Fruit fly (Drosophila melanogaster): ENCODE measurements around the gene tal-2A.

tal-2A gene

dm6 chr3R:13800430-13800848 is 12.5 kb upstream of the tal-2A start (continued):
- TF ChIP-seq sqz (GFP tag; optimal IDR thresholded peaks at IDR 0.05) (peak; percentile 85), nerfin-2 (GFP tag; IDR thresholded peaks at IDR 0.05; ENCODE audit: partially characterized antibody) (no peak; the same call in 1 of the 2 replicates), br (optimal IDR thresholded peaks at IDR 0.05) (no peak), ERR (GFP tag; optimal IDR thresholded peaks at IDR 0.05) (no peak), Sry-δ (GFP tag; optimal IDR thresholded peaks at IDR 0.05) (peak; percentile 11), gcm (GFP tag; optimal IDR thresholded peaks at IDR 0.05) (peak; percentile 83), Dek (tag; optimal IDR thresholded peaks at IDR 0.05) (peak; percentile 85), CG15601 (tag; optimal IDR thresholded peaks at IDR 0.05) (peak; percentile 85), CG6683 (GFP tag; optimal IDR thresholded peaks at IDR 0.05) (peak; percentile 94), Rx (GFP tag; IDR thresholded peaks at IDR 0.05) (peak; percentile 87), CG16815 (GFP tag; optimal IDR thresholded peaks at IDR 0.05) (peak; percentile 79), CG8478 (optimal IDR thresholded peaks at IDR 0.05) (no peak), CG11247 (GFP tag; IDR thresholded peaks at IDR 0.05) (peak; percentile 90), CG14860 (GFP tag; IDR thresholded peaks at IDR 0.05; ENCODE audit: partially characterized antibody) (peak; percentile 57; the same call in 2 of the 3 replicates), tio (GFP tag; optimal IDR thresholded peaks at IDR 0.05) (peak; percentile 72), B-H2 (GFP tag; optimal IDR thresholded peaks at IDR 0.05) (peak; percentile 96), MESR4 (GFP tag; optimal IDR thresholded peaks at IDR 0.05) (no peak), CG9932 (GFP tag; IDR thresholded peaks at IDR 0.05) (peak; percentile 93), ATbp (GFP tag; optimal IDR thresholded peaks at IDR 0.05) (peak; percentile 91), Spps (tag; optimal IDR thresholded peaks at IDR 0.05) (peak; percentile 75), CG17612 (GFP tag; IDR thresholded peaks at IDR 0.05) (peak; percentile 73), Hmx (GFP tag; optimal IDR thresholded peaks at IDR 0.05) (peak; percentile 39), CG16813 (GFP tag; IDR thresholded peaks at IDR 0.05; ENCODE audit: partially characterized antibody) (no peak; the same call in 2 of the 3 replicates), HLH4C (GFP tag; IDR thresholded peaks at IDR 0.05; ENCODE audit: partially characterized antibody) (0 out of 3 replicates have a peak, but pooled peaks have one; percentile 12), Scr (GFP tag; IDR thresholded peaks at IDR 0.05; ENCODE audit: partially characterized antibody) (no peak), stc (GFP tag; IDR thresholded peaks at IDR 0.05) (peak; percentile 92), zfh1 (GFP tag; IDR thresholded peaks at IDR 0.05) (peak; percentile 91), aop (GFP tag; IDR thresholded peaks at IDR 0.05) (peak; percentile 60; the same call in 1 of the 2 replicates), insv (GFP tag; optimal IDR thresholded peaks at IDR 0.05) (peak in 1 of 2 experiments; percentile 65), PHDP (tag; optimal IDR thresholded peaks at IDR 0.05) (peak; percentile 93), tna (GFP tag; IDR thresholded peaks at IDR 0.05; ENCODE audit: partially characterized antibody) (no peak), ap (GFP tag; IDR thresholded peaks at IDR 0.05) (peak; percentile 91), CG7786 (GFP tag; optimal IDR thresholded peaks at IDR 0.05) (peak; percentile 28), lov (optimal IDR thresholded peaks at IDR 0.05) (no peak), lov (GFP tag; IDR thresholded peaks at IDR 0.05) (peak; percentile 83; the same call in 2 of the 3 replicates), CG8924 (tag; optimal IDR thresholded peaks at IDR 0.05) (peak; percentile 76), CTCF (GFP tag; optimal IDR thresholded peaks at IDR 0.05) (peak; percentile 38), Mes4 (GFP tag; optimal IDR thresholded peaks at IDR 0.05) (peak; percentile 16), CG2875 (GFP tag; optimal IDR thresholded peaks at IDR 0.05) (peak; percentile 82), Fer1 (GFP tag; optimal IDR thresholded peaks at IDR 0.05) (peak; percentile 98), cad (GFP tag; optimal IDR thresholded peaks at IDR 0.05) (no peak), maf-S (GFP tag; optimal IDR thresholded peaks at IDR 0.05) (peak; percentile 34), Elba2 (GFP tag; optimal IDR thresholded peaks at IDR 0.05) (no peak), Eip74EF (GFP tag; optimal IDR thresholded peaks at IDR 0.05) (peak in 1 of 2 experiments; percentile 84), lmd (GFP tag; IDR thresholded peaks at IDR 0.05) (peak; percentile 93), Camta (GFP tag; optimal IDR thresholded peaks at IDR 0.05) (peak; percentile 52), usp (GFP tag; optimal IDR thresholded peaks at IDR 0.05) (no peak), tx (GFP tag; optimal IDR thresholded peaks at IDR 0.05) (peak; percentile 41), sug (tag; optimal IDR thresholded peaks at IDR 0.05) (peak; percentile 62), chinmo (GFP tag; IDR thresholded peaks at IDR 0.05; ENCODE audit: partially characterized antibody) (no peak), gsb (GFP tag; IDR thresholded peaks at IDR 0.05) (peak; percentile 86)

Measured in whole organism, embryonic.